Fruit fly (Drosophila melanogaster) whole organism, wandering third instar larva: ENCODE data around the gene CG43610.

Experiments
- Abd-B ChIP-seq: fragments of >200 bp; optimal IDR thresholded peaks from 2 replicates; lab custom pipeline; 2017; ENCODE audit warnings: missing biosample characterization, missing genetic modification characterization
- CG32264 ChIP-seq: fragments of 200-800 bp; sonication (Bioruptor generic); optimal IDR thresholded peaks from 2 replicates; lab custom pipeline; 2016; ENCODE audit warnings: missing biosample characterization, missing genetic modification characterization
- GATAd ChIP-seq: sonication (Bioruptor generic); optimal IDR thresholded peaks from 2 replicates; lab custom pipeline; 2016; ENCODE audit warnings: missing biosample characterization, missing genetic modification characterization
- Mio ChIP-seq: sonication (Bioruptor generic); optimal IDR thresholded peaks from 2 replicates; lab custom pipeline; 2016; ENCODE audit warnings: missing biosample characterization, missing genetic modification characterization
- N ChIP-seq: fragments of >200 bp; optimal IDR thresholded peaks from 2 replicates; lab custom pipeline; 2018; ENCODE audit warnings: missing biosample characterization, missing external identifiers, missing genetic modification characterization
- br ChIP-seq: fragments of 200-800 bp; sonication (Bioruptor generic); optimal IDR thresholded peaks from 2 replicates; lab custom pipeline; 2016; ENCODE audit warnings: missing biosample characterization, missing genetic modification characterization
- dl ChIP-seq, 2 experiments: fragments of 175-275, 200-275 bp in 1 of 2; fragments of 200-275 bp in 1 of 2; sonication (Bioruptor generic); optimal IDR thresholded peaks; lab custom pipeline; 2018; ENCODE audit warnings: mild to moderate bottlenecking in 2 of 2, missing biosample characterization in 2 of 2, missing genetic modification characterization in 2 of 2, moderate library complexity in 2 of 2; ENCODE audit not compliant: partially characterized antibody in 2 of 2, insufficient read depth in 1 of 2
- fru ChIP-seq: fragments of 200-800 bp; sonication (Bioruptor generic); optimal IDR thresholded peaks from 3 replicates; lab custom pipeline; 2016; ENCODE audit warnings: missing biosample characterization, mild to moderate bottlenecking, missing genetic modification characterization
- h ChIP-seq: fragments of 200-800 bp; sonication (Bioruptor generic); optimal IDR thresholded peaks from 3 replicates; lab custom pipeline; 2016; ENCODE audit warnings: missing biosample characterization, mild to moderate bottlenecking, missing genetic modification characterization
- lola ChIP-seq: fragments of >200 bp; optimal IDR thresholded peaks from 2 replicates; lab custom pipeline; 2017; ENCODE audit warnings: missing biosample characterization, missing genetic modification characterization
- psq ChIP-seq: fragments of 200-800 bp; sonication (Bioruptor generic); optimal IDR thresholded peaks from 3 replicates; lab custom pipeline; 2017; ENCODE audit warnings: missing biosample characterization, mild to moderate bottlenecking, missing genetic modification characterization, moderate library complexity
- tai ChIP-seq: sonication (Bioruptor generic); optimal IDR thresholded peaks from 2 replicates; lab custom pipeline; 2016; ENCODE audit warnings: missing biosample characterization, missing genetic modification characterization
- usp ChIP-seq: fragments of >200 bp; optimal IDR thresholded peaks from 2 replicates; lab custom pipeline; 2017; ENCODE audit warnings: missing biosample characterization, missing genetic modification characterization
- woc ChIP-seq: sonication (Bioruptor generic); optimal IDR thresholded peaks from 2 replicates; lab custom pipeline; 2016; ENCODE audit warnings: missing biosample characterization, mild to moderate bottlenecking, missing genetic modification characterization

- TF ChIP-seq woc (GFP tag; lab: Kevin White, UChicago) (no peak), Mio (no peak), h (GFP tag; lab: Kevin White, UChicago) (no peak), tai (GFP tag; lab: Kevin White, UChicago) (no peak), lola (GFP tag; lab: Kevin White, UChicago) (no peak), fru (GFP tag; lab: Kevin White, UChicago) (no peak), dl (GFP tag; optimal IDR thresholded peaks at IDR 0.05; lab: Kevin White, UChicago; ENCODE audit: insufficient read depth in 1 of 2, partially characterized antibody in 2 of 2) (no peak), usp (no peak), br (no peak), GATAd (GFP tag; lab: Kevin White, UChicago) (no peak), N (GFP tag; lab: Kevin White, UChicago) (no peak), Abd-B (GFP tag; lab: Kevin White, UChicago) (no peak), CG32264 (GFP tag; lab: Kevin White, UChicago) (no peak), psq (GFP tag; lab: Kevin White, UChicago) (no peak)
These were observed 27.3 kb downstream of the CG43610 start for dm6 chr2L:6826298-6826697.
